Worm (Caenorhabditis elegans) whole organism, L3 larva: ENCODE data around the gene prk-2.

Source experiments
- elt-2 ChIP-seq: sonication (generic microtip); optimal IDR thresholded peaks from 2 replicates; lab custom pipeline; 2016; ENCODE audit warnings: missing genetic modification reagents, mild to moderate bottlenecking, missing genetic modification characterization, missing compliant biosample characterization
- eor-1 ChIP-seq, 2 experiments: fragments of 150-350 bp; optimal IDR thresholded peaks; 2 replicates each; lab custom pipeline; 2014 to 2018; ENCODE audit warnings: missing biosample characterization in 2 of 2, missing genetic modification characterization in 2 of 2
- jun-1 ChIP-seq: fragments of 150-350 bp; optimal IDR thresholded peaks from 2 replicates; lab custom pipeline; 2014; ENCODE audit warnings: missing biosample characterization, missing genetic modification reagents, missing genetic modification characterization
- nfya-1 ChIP-seq: sonication (generic microtip); optimal IDR thresholded peaks from 2 replicates; lab custom pipeline; 2017; ENCODE audit warnings: missing genetic modification characterization, mild to moderate bottlenecking, missing compliant biosample characterization, antibody characterized with exemption, moderate library complexity; ENCODE audit not compliant: insufficient read depth
- nhr-76 ChIP-seq: fragments of 150-350 bp; sonication (generic microtip); optimal IDR thresholded peaks from 5 replicates; lab custom pipeline; 2014; ENCODE audit warnings: missing biosample characterization, missing genetic modification characterization
- nhr-77 ChIP-seq: fragments of 150-350 bp; optimal IDR thresholded peaks from 2 replicates; lab custom pipeline; 2014; ENCODE audit warnings: missing biosample characterization, missing genetic modification characterization
- pqm-1 ChIP-seq: fragments of 150-350 bp; optimal IDR thresholded peaks from 2 replicates; lab custom pipeline; 2017; ENCODE audit warnings: missing biosample characterization, missing genetic modification characterization, inconsistent platforms
- sea-2 ChIP-seq: fragments of 150-350 bp; sonication (generic microtip); optimal IDR thresholded peaks from 4 replicates; lab custom pipeline; 2014; ENCODE audit warnings: missing biosample characterization, missing genetic modification reagents, missing genetic modification characterization
- snpc-4 ChIP-seq: fragments of 150-350 bp; optimal IDR thresholded peaks from 2 replicates; lab custom pipeline; 2014; ENCODE audit warnings: missing biosample characterization, missing genetic modification characterization
- zag-1 ChIP-seq: fragments of 150-350 bp; optimal IDR thresholded peaks from 2 replicates; lab custom pipeline; 2014; ENCODE audit warnings: missing biosample characterization, missing genetic modification characterization
- ztf-4 ChIP-seq: fragments of 150-350 bp; optimal IDR thresholded peaks from 2 replicates; lab custom pipeline; 2014; ENCODE audit warnings: missing biosample characterization, missing genetic modification characterization

ce11 chrIII:3343463-3343862, 26.5 kb downstream of the prk-2 start:
- TF ChIP-seq nhr-76 (tag; lab: Kevin White, UChicago): no peak
- no peak for TF ChIP-seq elt-2 (tag; lab: Kevin White, UChicago)
- no peak for TF ChIP-seq ztf-4
- no peak for TF ChIP-seq sea-2 (GFP tag; lab: Kevin White, UChicago)
- TF ChIP-seq nhr-77 (tag; lab: Kevin White, UChicago): no peak
- no peak for TF ChIP-seq jun-1 (tag; lab: Kevin White, UChicago)
- no peak for TF ChIP-seq eor-1 (tag; optimal IDR thresholded peaks at IDR 0.05; lab: Kevin White, UChicago)
- no peak for TF ChIP-seq zag-1 (tag; lab: Kevin White, UChicago)
- no peak for TF ChIP-seq nfya-1 (tag; lab: Kevin White, UChicago)
- TF ChIP-seq pqm-1 (tag; lab: Kevin White, UChicago): peak; percentile 35
- TF ChIP-seq snpc-4 (tag; lab: Kevin White, UChicago): no peak
